Worm (Caenorhabditis elegans): Measurements from ENCODE around the gene str-204.
A peak's percentile ranks its signal among the peaks of the same experiment; 100 is the strongest.

Gene str-204

DNA sequence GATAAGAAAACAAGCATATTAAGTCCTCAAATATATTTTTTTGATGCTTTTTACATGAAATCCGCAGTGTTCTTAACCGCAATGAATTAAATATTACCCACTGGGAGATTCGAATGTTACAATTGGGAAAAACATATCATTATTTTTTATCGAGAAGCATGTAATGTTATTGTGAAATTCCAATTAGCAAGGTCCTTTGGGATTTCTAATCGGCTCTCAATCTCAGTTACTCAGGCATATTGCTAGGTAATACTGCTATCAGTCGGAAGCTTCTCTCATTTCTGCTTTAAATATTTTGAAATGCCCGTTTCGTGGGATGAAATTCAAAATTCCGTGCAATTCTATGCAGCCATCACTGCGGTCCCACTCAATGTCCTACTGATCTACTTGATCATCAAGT lies at the start of gene str-204:
TSS of gene str-204 (plus strand) at position 301 of the 400 bp plus-strand sequence.
- TF ChIP-seq ceh-2 (tag; optimal IDR thresholded peaks at IDR 0.05) (no peak), ceh-48 (tag; optimal IDR thresholded peaks at IDR 0.05) (no peak), sox-2 (GFP tag; IDR thresholded peaks at IDR 0.05) (no peak), dve-1 (tag; optimal IDR thresholded peaks at IDR 0.05) (no peak), ceh-14 (tag; optimal IDR thresholded peaks at IDR 0.05) (no peak), lin-11 (tag; optimal IDR thresholded peaks at IDR 0.05) (no peak), che-1 (tag; optimal IDR thresholded peaks at IDR 0.05) (no peak), ceh-6 (GFP tag; optimal IDR thresholded peaks at IDR 0.05) (no peak), ref-2 (tag; optimal IDR thresholded peaks at IDR 0.05) (no peak), ceh-19 (GFP tag; optimal IDR thresholded peaks at IDR 0.05) (no peak), nfya-1 (tag; optimal IDR thresholded peaks at IDR 0.05) (no peak), dmd-4 (tag; optimal IDR thresholded peaks at IDR 0.05; ENCODE audit: borderline replicate concordance) (no peak), ceh-45 (GFP tag; IDR thresholded peaks at IDR 0.05) (no peak), pha-4 (tag; optimal IDR thresholded peaks at IDR 0.05) (no peak), unc-86 (tag; optimal IDR thresholded peaks at IDR 0.05) (no peak), pag-3 (tag; optimal IDR thresholded peaks at IDR 0.05; ENCODE audit: borderline replicate concordance) (no peak)

DNA sequence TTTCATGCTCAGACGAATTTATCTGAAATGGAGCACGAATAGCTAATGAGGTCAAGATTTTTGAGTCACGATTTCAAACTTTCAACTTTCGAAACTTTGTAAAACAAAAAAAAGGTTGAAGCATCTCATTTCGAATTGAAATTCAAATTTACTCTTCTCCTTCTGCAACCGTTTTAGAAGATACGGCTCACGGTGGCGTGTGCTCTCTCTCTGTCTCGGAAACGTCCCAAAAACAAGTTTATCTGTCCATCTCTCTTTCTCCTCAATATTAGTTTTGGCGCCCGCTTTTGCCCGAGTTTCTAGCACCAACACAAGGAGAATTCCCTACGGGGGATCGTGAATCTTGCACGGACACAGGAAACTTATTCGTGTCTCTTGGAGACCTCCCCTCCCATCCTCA lies 49.1 kb upstream of the str-204 start:
- no peak for TF ChIP-seq madf-2 (tag; optimal IDR thresholded peaks at IDR 0.05)
- no peak for TF ChIP-seq K09A11.1 (tag; optimal IDR thresholded peaks at IDR 0.05; ENCODE audit: insufficient read depth)
- no peak for TF ChIP-seq fax-1 (tag; optimal IDR thresholded peaks at IDR 0.05)
- peak; percentile 71 for TF ChIP-seq unc-42 (tag; optimal IDR thresholded peaks at IDR 0.05)
- no peak for TF ChIP-seq hlh-8 (tag; optimal IDR thresholded peaks at IDR 0.05)

DNA sequence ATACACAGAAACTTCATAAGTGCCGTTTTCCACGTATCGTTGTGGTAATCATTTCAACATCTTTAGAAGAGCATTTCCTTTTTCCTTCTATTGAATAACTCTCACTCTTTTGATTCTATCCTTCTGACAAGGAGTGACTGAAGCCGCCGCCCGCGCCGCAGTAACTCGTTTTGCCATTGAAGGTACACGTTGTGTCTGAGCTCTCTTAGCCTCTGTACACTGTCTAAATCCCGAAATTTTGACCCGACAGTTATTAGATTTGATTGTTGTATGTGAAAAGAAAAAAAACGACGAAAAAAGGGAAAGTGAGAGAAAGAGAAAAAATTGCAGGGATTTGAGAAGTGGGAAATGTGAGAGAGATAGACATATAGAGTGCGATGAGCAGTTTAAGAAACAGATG lies 48.2 kb upstream of the str-204 start:
- TF ChIP-seq ceh-31 (tag; optimal IDR thresholded peaks at IDR 0.05) (no peak), T23F11.4 (GFP tag; optimal IDR thresholded peaks at IDR 0.05) (no peak), ceh-19 (GFP tag; optimal IDR thresholded peaks at IDR 0.05) (no peak), ceh-14 (tag; optimal IDR thresholded peaks at IDR 0.05) (no peak), ceh-9 (tag; optimal IDR thresholded peaks at IDR 0.05) (no peak), hlh-6 (tag; optimal IDR thresholded peaks at IDR 0.05) (no peak), fkh-10 (GFP tag; optimal IDR thresholded peaks at IDR 0.05) (peak; percentile 10), nhr-11 (tag; optimal IDR thresholded peaks at IDR 0.05) (no peak), nhr-232 (tag; optimal IDR thresholded peaks at IDR 0.05) (no peak), pax-1 (tag; optimal IDR thresholded peaks at IDR 0.05) (no peak), hlh-15 (tag; optimal IDR thresholded peaks at IDR 0.05) (no peak), unc-42 (tag; optimal IDR thresholded peaks at IDR 0.05) (peak; percentile 96)

DNA sequence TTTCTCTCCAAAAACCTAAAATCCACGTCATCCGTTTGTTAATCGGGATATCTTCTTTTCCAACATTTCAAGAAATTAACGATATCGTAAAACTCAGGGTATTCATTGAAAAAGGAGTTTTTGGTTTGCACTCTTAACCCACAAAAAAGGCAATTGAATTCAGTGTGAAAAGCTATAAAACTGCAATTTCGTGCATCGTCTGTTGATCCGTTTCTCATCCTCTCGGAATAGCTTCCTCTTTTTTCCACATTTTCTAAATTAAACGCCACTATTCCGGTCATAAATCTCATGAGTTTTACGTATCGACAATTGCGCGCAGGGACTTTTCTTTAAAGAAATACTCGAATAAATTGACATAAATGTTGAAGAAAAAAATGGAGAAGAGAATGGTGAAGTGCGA lies 47.3 kb upstream of the str-204 start:
- TF ChIP-seq gmeb-2 (tag; optimal IDR thresholded peaks at IDR 0.05) (no peak), ceh-18 (tag; optimal IDR thresholded peaks at IDR 0.05) (no peak), ceh-24 (tag; optimal IDR thresholded peaks at IDR 0.05) (no peak)

DNA sequence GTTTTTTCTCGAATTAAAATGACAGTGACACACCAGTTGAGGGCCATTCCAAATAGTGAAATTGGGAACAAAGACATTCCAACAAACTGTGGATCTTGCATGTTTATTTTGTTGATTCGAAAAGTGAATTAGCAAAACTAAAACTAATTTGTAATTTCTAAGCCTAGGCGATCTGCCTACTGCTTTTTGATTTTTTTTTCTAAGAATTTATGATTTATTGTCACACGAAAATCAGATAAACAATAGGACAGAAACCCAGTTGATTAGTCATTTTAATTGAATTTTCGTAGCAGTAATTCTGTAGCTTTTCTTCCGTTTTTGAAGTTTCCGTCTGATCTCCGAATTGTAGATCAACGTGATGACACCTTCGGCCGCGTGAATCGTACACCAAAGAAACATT lies 40.7 kb upstream of the str-204 start, which contains the start of gene srx-33:
TSS of gene srx-33 (minus strand) at position 101 of the 400 bp plus-strand sequence.
- TF ChIP-seq ceh-18 (tag; optimal IDR thresholded peaks at IDR 0.05): no peak

DNA sequence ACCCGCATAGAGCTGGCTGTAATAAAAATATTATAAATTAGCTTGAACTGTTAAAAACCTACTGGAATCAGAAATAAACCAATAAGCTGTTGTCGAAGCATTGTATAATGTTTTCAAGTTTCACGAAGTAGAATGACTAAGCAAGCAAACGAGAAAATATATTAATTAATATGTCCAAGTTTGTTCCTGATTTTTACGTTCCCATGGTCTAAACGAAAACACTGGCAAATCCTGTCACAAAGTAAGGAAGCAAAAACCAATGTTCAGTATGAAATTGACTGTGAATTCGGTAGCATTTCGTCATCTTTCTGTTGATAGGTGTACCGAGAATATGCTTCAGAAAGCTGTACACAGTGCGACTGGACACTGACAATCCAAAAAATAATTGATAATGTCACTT lies 39.3 kb upstream of the str-204 start, which contains the start of gene srx-34:
TSS of gene srx-34 (minus strand) at position 101 of the 400 bp plus-strand sequence.
- TF ChIP-seq pha-4 (tag; optimal IDR thresholded peaks at IDR 0.05) (no peak), sox-2 (GFP tag; IDR thresholded peaks at IDR 0.05) (no peak), hlh-15 (tag; optimal IDR thresholded peaks at IDR 0.05) (no peak), dmd-4 (tag; optimal IDR thresholded peaks at IDR 0.05; ENCODE audit: borderline replicate concordance) (no peak), pag-3 (tag; optimal IDR thresholded peaks at IDR 0.05; ENCODE audit: borderline replicate concordance) (no peak), hlh-30 (tag; optimal IDR thresholded peaks at IDR 0.05; ENCODE audit: insufficient read depth) (no peak), nhr-11 (tag; optimal IDR thresholded peaks at IDR 0.05) (no peak), lin-11 (tag; optimal IDR thresholded peaks at IDR 0.05) (no peak), fkh-6 (tag; optimal IDR thresholded peaks at IDR 0.05) (no peak), ceh-18 (tag; optimal IDR thresholded peaks at IDR 0.05) (no peak), hlh-6 (tag; optimal IDR thresholded peaks at IDR 0.05) (no peak), lim-6 (tag; optimal IDR thresholded peaks at IDR 0.05) (no peak), mec-3 (tag; optimal IDR thresholded peaks at IDR 0.05; ENCODE audit: borderline replicate concordance) (no peak), fax-1 (tag; optimal IDR thresholded peaks at IDR 0.05) (no peak), sdc-2 (tag; optimal IDR thresholded peaks at IDR 0.05) (no peak), ets-4 (tag; optimal IDR thresholded peaks at IDR 0.05) (no peak), ceh-30 (tag; optimal IDR thresholded peaks at IDR 0.05) (no peak), sox-4 (tag; optimal IDR thresholded peaks at IDR 0.05) (no peak)

Data from whole organism, late embryonic.